Worm (Caenorhabditis elegans): ENCODE results near the gene C39B5.5.

- no peak for TF ChIP-seq nhr-11 (tag; optimal IDR thresholded peaks at IDR 0.05)
- no peak for TF ChIP-seq elt-1 (tag; optimal IDR thresholded peaks at IDR 0.05)
- no peak for TF ChIP-seq unc-39 (tag; optimal IDR thresholded peaks at IDR 0.05)
- TF ChIP-seq blmp-1 (tag; optimal IDR thresholded peaks at IDR 0.05; ENCODE audit: insufficient read depth) = no peak
- TF ChIP-seq nhr-10 (tag; optimal IDR thresholded peaks at IDR 0.05) = no peak
- TF ChIP-seq nhr-23 (tag; optimal IDR thresholded peaks at IDR 0.05) = no peak
- TF ChIP-seq unc-55 (GFP tag; optimal IDR thresholded peaks at IDR 0.05) = no peak
- TF ChIP-seq F13H6.1 (tag; optimal IDR thresholded peaks at IDR 0.05) = no peak
- no peak for TF ChIP-seq lsy-2 (tag; optimal IDR thresholded peaks at IDR 0.05)
These were observed 32.5 kb downstream of the C39B5.5 start, which contains the start of gene srz-56 for ce11 chrIII:2240471-2240870.
